Worm (Caenorhabditis elegans) whole organism, L2 larva: ENCODE measurements around the gene letm-1.
A peak's percentile ranks its signal among the peaks of the same experiment; 100 is the strongest.

Experiments
- ZK546.5 ChIP-seq: sonication (generic microtip); optimal IDR thresholded peaks from 2 replicates; lab custom pipeline; 2017; ENCODE audit warnings: missing biosample characterization, missing genetic modification characterization
- aly-2 ChIP-seq: fragments of 150-350 bp; optimal IDR thresholded peaks from 2 replicates; lab custom pipeline; 2014; ENCODE audit warnings: missing biosample characterization, missing genetic modification characterization
- ama-1 ChIP-seq: fragments of 150-350 bp; optimal IDR thresholded peaks from 2 replicates; lab custom pipeline; 2018; ENCODE audit warnings: inconsistent platforms
- elt-3 ChIP-seq: sonication (generic microtip); optimal IDR thresholded peaks from 2 replicates; lab custom pipeline; 2017; ENCODE audit warnings: missing biosample characterization, missing genetic modification characterization
- lin-11 ChIP-seq: fragments of 150-350 bp; sonication (generic microtip); optimal IDR thresholded peaks from 2 replicates; lab custom pipeline; 2014; ENCODE audit warnings: missing biosample characterization, missing genetic modification characterization, inconsistent platforms, mixed read lengths
- lin-13 ChIP-seq: fragments of 150-350 bp; optimal IDR thresholded peaks from 2 replicates; lab custom pipeline; 2014; ENCODE audit warnings: missing biosample characterization, missing genetic modification reagents, missing genetic modification characterization
- nhr-10 ChIP-seq: sonication (generic microtip); optimal IDR thresholded peaks from 2 replicates; lab custom pipeline; 2017; ENCODE audit warnings: missing biosample characterization, missing genetic modification characterization
- nhr-12 ChIP-seq: fragments of 150-350 bp; optimal IDR thresholded peaks from 2 replicates; lab custom pipeline; 2014; ENCODE audit warnings: missing biosample characterization, missing genetic modification characterization
- nhr-129 ChIP-seq: fragments of 150-350 bp; optimal IDR thresholded peaks from 2 replicates; lab custom pipeline; 2014; ENCODE audit warnings: missing biosample characterization, missing genetic modification characterization
- nhr-21 ChIP-seq: fragments of 150-350 bp; optimal IDR thresholded peaks from 2 replicates; lab custom pipeline; 2014; ENCODE audit warnings: missing biosample characterization, missing genetic modification characterization
- nhr-237 ChIP-seq: fragments of 150-350 bp; optimal IDR thresholded peaks from 2 replicates; lab custom pipeline; 2014; ENCODE audit warnings: missing biosample characterization, missing genetic modification characterization
- snpc-4 ChIP-seq: fragments of 150-350 bp; optimal IDR thresholded peaks from 2 replicates; lab custom pipeline; 2014; ENCODE audit warnings: missing biosample characterization, missing genetic modification characterization
- unc-62 ChIP-seq: fragments of 150-350 bp; optimal IDR thresholded peaks from 2 replicates; lab custom pipeline; 2014; ENCODE audit warnings: missing biosample characterization, missing genetic modification reagents, missing genetic modification characterization

DNA sequence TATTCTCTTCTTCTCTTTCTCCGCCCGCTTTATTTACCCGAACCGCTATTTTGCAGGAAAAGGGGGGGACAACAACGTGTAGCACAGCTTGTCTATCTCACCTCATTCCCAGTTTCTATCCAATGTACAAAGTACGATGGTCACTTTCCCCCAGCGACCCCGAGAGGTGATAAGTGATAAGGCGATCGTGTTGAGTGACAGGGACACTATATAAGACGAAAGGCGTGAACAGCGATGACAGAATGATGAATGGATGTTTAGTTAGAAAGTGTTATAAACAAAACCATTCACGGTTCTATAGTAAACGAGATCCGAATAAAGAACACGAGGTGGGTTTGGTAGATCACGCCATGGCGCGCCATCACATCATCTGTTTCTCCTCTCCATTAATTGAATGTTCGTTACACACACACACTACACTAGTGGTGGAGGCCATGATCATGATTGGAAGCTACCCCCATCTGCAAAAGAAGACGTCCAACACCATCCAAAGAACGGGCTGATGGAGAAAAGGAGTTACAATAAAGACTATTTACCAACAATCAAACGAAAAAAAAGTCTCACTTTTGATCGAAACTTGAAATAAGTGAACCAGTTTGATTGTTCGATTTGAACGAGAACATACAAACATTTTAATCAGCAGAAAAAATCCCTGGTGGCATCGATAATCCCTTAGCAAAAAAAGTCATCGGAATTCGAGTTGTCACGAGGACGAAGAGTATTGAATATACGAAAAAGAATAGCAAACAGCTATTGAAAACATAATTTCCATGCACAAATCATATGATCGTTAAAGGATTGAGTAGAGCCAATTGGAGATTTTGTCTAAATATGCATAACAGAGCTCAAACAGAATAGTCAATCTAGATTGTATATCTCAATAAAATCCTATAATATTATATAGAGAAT lies 4.5 kb upstream of the letm-1 start:
- TF ChIP-seq nhr-21 (peak; percentile 97), nhr-10 (no peak), snpc-4 (tag; lab: Kevin White, UChicago) (peak; percentile 43), nhr-237 (tag; lab: Kevin White, UChicago) (no peak), lin-11 (tag; lab: Kevin White, UChicago) (no peak), unc-62 (GFP tag; lab: Kevin White, UChicago) (no peak), aly-2 (no peak), nhr-12 (tag; lab: Kevin White, UChicago) (no peak), ZK546.5 (tag; lab: Kevin White, UChicago) (no peak), nhr-129 (peak; percentile 75), ama-1 (lab: Kevin White, UChicago) (peak; percentile 69), elt-3 (tag; lab: Kevin White, UChicago) (no peak), lin-13 (GFP tag; lab: Kevin White, UChicago) (no peak)
